Worm (Caenorhabditis elegans) whole organism, L1 larva: ENCODE results near the gene pdf-1.

ENCODE experiments used
- lin-13 ChIP-seq: fragments of 150-350 bp; optimal IDR thresholded peaks from 2 replicates; lab custom pipeline; 2014; ENCODE audit warnings: missing biosample characterization, missing genetic modification reagents, missing genetic modification characterization
- lin-14 ChIP-seq: fragments of 200-800 bp; sonication (Bioruptor generic); optimal IDR thresholded peaks from 2 replicates; lab custom pipeline; 2018; ENCODE audit warnings: mild to moderate bottlenecking, missing genetic modification characterization, moderate library complexity, missing compliant biosample characterization
- snpc-4 ChIP-seq: fragments of 150-350 bp; optimal IDR thresholded peaks from 2 replicates; lab custom pipeline; 2014; ENCODE audit warnings: missing biosample characterization, missing genetic modification characterization
- unc-62 ChIP-seq: fragments of 150-350 bp; optimal IDR thresholded peaks from 2 replicates; lab custom pipeline; 2014; ENCODE audit warnings: missing biosample characterization, missing genetic modification reagents, missing genetic modification characterization

DNA sequence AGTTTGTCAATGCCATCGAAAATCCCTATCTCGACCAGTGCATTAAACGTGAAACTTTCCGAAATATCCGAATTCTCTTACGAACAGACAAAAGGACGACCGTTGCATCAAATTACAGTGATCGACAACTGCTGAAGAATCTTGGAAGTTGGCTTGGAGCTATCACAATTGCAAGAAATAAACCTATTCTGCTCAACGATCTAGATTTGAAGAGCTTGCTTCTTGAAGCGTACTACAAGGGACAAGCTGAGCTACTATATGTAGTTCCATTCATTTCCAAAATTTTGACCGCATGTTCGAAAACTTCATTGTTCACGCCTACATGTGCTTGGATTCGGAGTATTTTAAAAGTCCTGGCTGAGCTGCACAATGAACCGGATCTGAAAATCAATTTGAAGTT lies 41.7 kb upstream of the pdf-1 start:
- TF ChIP-seq lin-14 (GFP tag; lab: Kevin White, UChicago) (no peak), unc-62 (GFP tag; lab: Kevin White, UChicago) (no peak), snpc-4 (tag; lab: Kevin White, UChicago) (no peak), lin-13 (no peak)
